Fruit fly (Drosophila melanogaster): ENCODE results near the gene CG7560.

Gene CG7560

DNA sequence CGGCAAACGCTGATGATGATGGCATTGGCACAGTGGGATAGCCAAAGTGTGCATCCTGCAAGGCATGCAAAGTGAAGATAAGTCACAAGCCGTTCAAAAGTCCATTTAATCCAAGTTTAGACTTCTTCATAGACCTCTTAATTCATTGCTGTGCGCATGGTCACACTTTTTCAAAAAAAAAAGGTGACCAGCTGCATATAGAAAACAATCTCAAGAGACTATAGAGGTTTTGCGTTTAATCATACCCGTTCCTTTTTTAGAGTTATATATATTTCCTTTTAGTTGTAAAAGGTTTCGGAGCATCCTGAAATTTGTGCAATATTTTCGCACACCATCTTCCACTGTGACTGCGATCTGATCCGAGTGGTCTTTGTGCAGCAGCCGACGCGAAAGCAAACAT lies 10.5 kb upstream of the CG7560 start (continued):
- TF ChIP-seq unpg (GFP tag; optimal IDR thresholded peaks at IDR 0.05) (no peak), nerfin-2 (GFP tag; IDR thresholded peaks at IDR 0.05; ENCODE audit: partially characterized antibody) (no peak), ttk (GFP tag; IDR thresholded peaks at IDR 0.05) (no peak), CG3838 (GFP tag; optimal IDR thresholded peaks at IDR 0.05) (no peak), CG9609 (GFP tag; optimal IDR thresholded peaks at IDR 0.05) (peak; percentile 7), CG6654 (GFP tag; optimal IDR thresholded peaks at IDR 0.05) (no peak), gcm (GFP tag; optimal IDR thresholded peaks at IDR 0.05) (peak; percentile 29), otp (GFP tag; IDR thresholded peaks at IDR 0.05) (no peak), ara (GFP tag; IDR thresholded peaks at IDR 0.05) (no peak), GATAe (GFP tag; conservative IDR thresholded peaks at IDR 0.05) (no peak), ind (GFP tag; optimal IDR thresholded peaks at IDR 0.05) (no peak), CG10431 (GFP tag; optimal IDR thresholded peaks at IDR 0.05) (no peak), CG15073 (GFP tag; optimal IDR thresholded peaks at IDR 0.05) (no peak), Nf-YA (GFP tag; IDR thresholded peaks at IDR 0.05) (no peak), ssp (GFP tag; IDR thresholded peaks at IDR 0.05) (no peak), HLH3B (GFP tag; IDR thresholded peaks at IDR 0.05) (no peak), Nf-YC (tag; optimal IDR thresholded peaks at IDR 0.05) (no peak), CG9727 (GFP tag; optimal IDR thresholded peaks at IDR 0.05) (no peak), CG10274 (GFP tag; optimal IDR thresholded peaks at IDR 0.05) (no peak), Mad (GFP tag; optimal IDR thresholded peaks at IDR 0.05) (no peak), dati (GFP tag; IDR thresholded peaks at IDR 0.05) (no peak), zfh2 (GFP tag; optimal IDR thresholded peaks at IDR 0.05) (no peak), Hr78 (GFP tag; optimal IDR thresholded peaks at IDR 0.05) (no peak), CG1024 (GFP tag; IDR thresholded peaks at IDR 0.05) (no peak), CG2875 (GFP tag; optimal IDR thresholded peaks at IDR 0.05) (no peak), tgo (GFP tag; IDR thresholded peaks at IDR 0.05) (no peak), Trl (optimal IDR thresholded peaks at IDR 0.05) (no peak), Trl (GFP tag; optimal IDR thresholded peaks at IDR 0.05) (no peak), CTCF (GFP tag; optimal IDR thresholded peaks at IDR 0.05) (no peak), CG7745 (tag; optimal IDR thresholded peaks at IDR 0.05) (no peak), CG30403 (GFP tag; optimal IDR thresholded peaks at IDR 0.05) (no peak), al (GFP tag; IDR thresholded peaks at IDR 0.05) (no peak), CG31224 (GFP tag; IDR thresholded peaks at IDR 0.05) (no peak), CG6813 (GFP tag; optimal IDR thresholded peaks at IDR 0.05) (peak; percentile 33), HLHmδ (GFP tag; optimal IDR thresholded peaks at IDR 0.05) (no peak), toy (GFP tag; IDR thresholded peaks at IDR 0.05) (no peak), ATbp (GFP tag; optimal IDR thresholded peaks at IDR 0.05) (no peak), NK7.1 (GFP tag; optimal IDR thresholded peaks at IDR 0.05) (no peak), CG10462 (GFP tag; optimal IDR thresholded peaks at IDR 0.05) (no peak), CG6683 (GFP tag; optimal IDR thresholded peaks at IDR 0.05) (no peak), YL-1 (GFP tag; optimal IDR thresholded peaks at IDR 0.05) (no peak), CG2678 (tag; optimal IDR thresholded peaks at IDR 0.05) (no peak), CG3995 (GFP tag; optimal IDR thresholded peaks at IDR 0.05) (no peak), jumu (GFP tag; optimal IDR thresholded peaks at IDR 0.05) (peak; percentile 10), oc (tag; optimal IDR thresholded peaks at IDR 0.05) (no peak)
